Worm (Caenorhabditis elegans) whole organism, L4 larva: Measurements from ENCODE around the gene F36H5.10.

Source experiments
- lin-39 ChIP-seq: fragments of 150-350 bp; optimal IDR thresholded peaks from 2 replicates; lab custom pipeline; 2014; ENCODE audit warnings: missing biosample characterization, missing genetic modification reagents, missing genetic modification characterization
- nhr-77 ChIP-seq: fragments of 150-350 bp; optimal IDR thresholded peaks from 2 replicates; lab custom pipeline; 2014; ENCODE audit warnings: missing biosample characterization, missing genetic modification characterization
- pqm-1 ChIP-seq: sonication (generic microtip); optimal IDR thresholded peaks from 2 replicates; lab custom pipeline; 2017; ENCODE audit warnings: missing biosample characterization, missing genetic modification characterization
- skn-1 ChIP-seq: fragments of 150-350 bp; optimal IDR thresholded peaks from 2 replicates; lab custom pipeline; 2014; ENCODE audit warnings: missing biosample characterization, missing genetic modification characterization
- zag-1 ChIP-seq: fragments of 150-350 bp; optimal IDR thresholded peaks from 2 replicates; lab custom pipeline; 2014; ENCODE audit warnings: missing biosample characterization, missing genetic modification characterization

ce11 chrII:1784799-1785198 is 27.7 kb downstream of the F36H5.10 start, which contains the start of gene C08F1.11:
- no peak for TF ChIP-seq lin-39 (tag; lab: Kevin White, UChicago)
- TF ChIP-seq nhr-77, result no peak
- no peak for TF ChIP-seq skn-1
- no peak for TF ChIP-seq pqm-1 (tag; lab: Kevin White, UChicago)
- no peak for TF ChIP-seq zag-1 (tag; lab: Kevin White, UChicago)
